Worm (Caenorhabditis elegans): Measurements from ENCODE around the gene dsc-1.

DNA sequence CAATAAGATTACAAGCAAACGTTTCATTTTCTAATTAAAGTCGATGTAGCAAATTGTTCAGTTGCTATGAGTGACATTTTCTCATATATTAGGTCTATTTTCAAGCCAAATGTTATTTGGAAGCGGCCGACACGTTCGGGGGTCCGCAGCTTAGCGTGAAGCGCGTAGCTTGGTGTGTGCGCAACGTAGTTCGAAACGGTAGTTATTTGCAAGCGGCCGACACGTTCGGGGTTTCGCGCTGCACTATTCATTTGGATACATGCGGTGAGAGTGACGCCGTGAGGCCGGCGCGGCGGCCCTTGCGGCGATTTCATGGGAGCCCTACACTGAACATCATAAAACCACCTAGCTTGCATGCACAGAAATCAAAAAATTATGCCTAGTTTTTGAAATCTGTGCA lies 46.5 kb downstream of the dsc-1 start:
- TF ChIP-seq R02D3.7 (tag; optimal IDR thresholded peaks at IDR 0.05), result no peak
- TF ChIP-seq lim-7 (GFP tag; IDR thresholded peaks at IDR 0.05), result no peak
- TF ChIP-seq egl-27 (tag; optimal IDR thresholded peaks at IDR 0.05), result no peak
- TF ChIP-seq pha-4 (GFP tag; IDR thresholded peaks at IDR 0.05), result no peak
- no peak for TF ChIP-seq pha-4 (tag; optimal IDR thresholded peaks at IDR 0.05)
- TF ChIP-seq ceh-82 (tag; optimal IDR thresholded peaks at IDR 0.05), result no peak
- no peak for TF ChIP-seq unc-62 (GFP tag; optimal IDR thresholded peaks at IDR 0.05 in 1 of 2)
- no peak for TF ChIP-seq unc-62 (tag; optimal IDR thresholded peaks at IDR 0.05)
- TF ChIP-seq mdl-1 (tag; optimal IDR thresholded peaks at IDR 0.05), result no peak
- no peak for TF ChIP-seq ztf-11 (tag; optimal IDR thresholded peaks at IDR 0.05)

Measured in whole organism, L4 larva.